Fruit fly (Drosophila melanogaster): ENCODE results near the gene bru3.

Gene bru3

dm6 chr3L:13489193-13489752 is 313.9 kb downstream of the bru3 start (continued):
- TF ChIP-seq Optix (GFP tag; IDR thresholded peaks at IDR 0.05) (no peak), CG6813 (GFP tag; optimal IDR thresholded peaks at IDR 0.05) (peak; percentile 45), p53 (GFP tag; optimal IDR thresholded peaks at IDR 0.05) (no peak), Xrp1 (GFP tag; IDR thresholded peaks at IDR 0.05) (no peak), CG15696 (tag; optimal IDR thresholded peaks at IDR 0.05) (peak; percentile 8), CG14860 (GFP tag; IDR thresholded peaks at IDR 0.05; ENCODE audit: partially characterized antibody) (0 out of 3 replicates have a peak, but pooled peaks have one; percentile 30), ham (GFP tag; IDR thresholded peaks at IDR 0.05) (no peak), Fer3 (tag; optimal IDR thresholded peaks at IDR 0.05) (no peak), Oli (tag; optimal IDR thresholded peaks at IDR 0.05) (no peak), MESR4 (GFP tag; optimal IDR thresholded peaks at IDR 0.05) (no peak), eve (GFP tag; optimal IDR thresholded peaks at IDR 0.05) (no peak), CG12769 (tag; optimal IDR thresholded peaks at IDR 0.05) (no peak), CG32772 (GFP tag; IDR thresholded peaks at IDR 0.05) (no peak), otp (GFP tag; IDR thresholded peaks at IDR 0.05) (no peak), fru (optimal IDR thresholded peaks at IDR 0.05) (no peak), kay (GFP tag; optimal IDR thresholded peaks at IDR 0.05) (no peak), ase (GFP tag; IDR thresholded peaks at IDR 0.05) (no peak), H2.0 (GFP tag; IDR thresholded peaks at IDR 0.05) (0 out of 2 replicates have a peak, but pooled peaks have one; percentile 3), lola (GFP tag; optimal IDR thresholded peaks at IDR 0.05) (no peak), Blimp-1 (GFP tag; optimal IDR thresholded peaks at IDR 0.05) (no peak), CG13624 (GFP tag; optimal IDR thresholded peaks at IDR 0.05) (no peak), CkIIα-i1 (GFP tag; IDR thresholded peaks at IDR 0.05) (no peak), sens (GFP tag) (peak; percentile 68), pho (GFP tag; optimal IDR thresholded peaks at IDR 0.05) (no peak), CG4360 (GFP tag; IDR thresholded peaks at IDR 0.05) (no peak), Oaz (GFP tag; IDR thresholded peaks at IDR 0.05) (no peak), gfzf (GFP tag; optimal IDR thresholded peaks at IDR 0.05) (no peak), CG7271 (tag; optimal IDR thresholded peaks at IDR 0.05) (no peak), CG14050 (GFP tag; IDR thresholded peaks at IDR 0.05) (no peak), psq (GFP tag; optimal IDR thresholded peaks at IDR 0.05) (no peak), CG4404 (GFP tag; IDR thresholded peaks at IDR 0.05) (no peak), fd3F (GFP tag; optimal IDR thresholded peaks at IDR 0.05) (no peak), corto (GFP tag; optimal IDR thresholded peaks at IDR 0.05) (no peak), CG6654 (GFP tag; optimal IDR thresholded peaks at IDR 0.05) (no peak), zen2 (GFP tag; IDR thresholded peaks at IDR 0.05; ENCODE audit: partially characterized antibody) (no peak), bowl (GFP tag; IDR thresholded peaks at IDR 0.05) (no peak), wek (GFP tag; optimal IDR thresholded peaks at IDR 0.05) (no peak), gsb-n (tag; optimal IDR thresholded peaks at IDR 0.05) (no peak), Dbx (GFP tag; IDR thresholded peaks at IDR 0.05) (no peak), rib (GFP tag; IDR thresholded peaks at IDR 0.05) (no peak), Meics (GFP tag; optimal IDR thresholded peaks at IDR 0.05) (no peak), CG7372 (GFP tag; IDR thresholded peaks at IDR 0.05) (no peak), fu2 (GFP tag; optimal IDR thresholded peaks at IDR 0.05) (no peak), Pdp1 (GFP tag; optimal IDR thresholded peaks at IDR 0.05) (no peak), exex (tag; optimal IDR thresholded peaks at IDR 0.05) (peak; percentile 77), CG11247 (GFP tag; IDR thresholded peaks at IDR 0.05) (no peak), CG12236 (GFP tag; optimal IDR thresholded peaks at IDR 0.05) (no peak), vnd (GFP tag; IDR thresholded peaks at IDR 0.05; ENCODE audit: partially characterized antibody) (no peak), CG32532 (GFP tag; IDR thresholded peaks at IDR 0.05) (no peak), usp (GFP tag; optimal IDR thresholded peaks at IDR 0.05) (no peak), abd-A (tag; optimal IDR thresholded peaks at IDR 0.05) (peak; percentile 22)

All from whole organism, embryonic.